Worm (Caenorhabditis elegans) whole organism, L4 larva: ENCODE results near the gene srd-4.

ENCODE experiments used
- Y105C5A.15 ChIP-seq: fragments of 200-800 bp; sonication (Bioruptor generic); IDR thresholded peaks from 2 replicates; pipeline ENCODE4 v1.3.6; 2022; ENCODE audit warnings: missing genetic modification characterization, missing compliant biosample characterization
- Y75B8A.6 ChIP-seq: fragments of 200-800 bp; sonication (Bioruptor generic); IDR thresholded peaks from 2 replicates; pipeline ENCODE4 v1.3.6; 2022; ENCODE audit warnings: missing genetic modification reagents, missing genetic modification characterization, missing compliant biosample characterization
- aha-1 ChIP-seq: fragments of 150-350 bp; peaks from one replicate; lab custom pipeline; 2014; ENCODE audit warnings: missing biosample characterization, missing genetic modification characterization
- ceh-44 ChIP-seq: fragments of 200-800 bp; sonication (Bioruptor generic); IDR thresholded peaks from 2 replicates; pipeline ENCODE4 v1.3.6; 2022; ENCODE audit warnings: missing genetic modification reagents, missing genetic modification characterization, missing compliant biosample characterization
- ces-1 ChIP-seq: fragments of 150-350 bp; sonication (generic microtip); optimal IDR thresholded peaks from 4 replicates; lab custom pipeline; 2014; ENCODE audit warnings: missing biosample characterization, missing genetic modification reagents, missing genetic modification characterization
- daf-16 ChIP-seq, 3 experiments: sonication (generic microtip); optimal IDR thresholded peaks; 2 replicates each; lab custom pipeline; 2016 to 2017; ENCODE audit warnings: missing genetic modification characterization in 3 of 3, missing genetic modification reagents in 3 of 3, mild to moderate bottlenecking in 2 of 3, missing compliant biosample characterization in 2 of 3, missing biosample characterization in 1 of 3, moderate library complexity in 1 of 3
- dmd-6 ChIP-seq: fragments of 200-800 bp; sonication (Bioruptor generic); IDR thresholded peaks from 2 replicates; pipeline ENCODE4 v1.3.6; 2022; ENCODE audit warnings: missing genetic modification reagents, missing genetic modification characterization, missing compliant biosample characterization
- dve-1 ChIP-seq: sonication (generic microtip); optimal IDR thresholded peaks from 2 replicates; lab custom pipeline; 2017; ENCODE audit warnings: antibody characterized with exemption, mild to moderate bottlenecking, missing genetic modification characterization, missing compliant biosample characterization; ENCODE audit not compliant: insufficient read depth
- fkh-10 ChIP-seq: fragments of 150-350 bp; optimal IDR thresholded peaks from 2 replicates; lab custom pipeline; 2014; ENCODE audit warnings: missing biosample characterization, missing genetic modification reagents, missing genetic modification characterization
- gei-8 ChIP-seq: fragments of 200-800 bp; sonication (Bioruptor generic); optimal IDR thresholded peaks from 2 replicates; lab custom pipeline; 2018; ENCODE audit warnings: mild to moderate bottlenecking, missing genetic modification characterization, missing compliant biosample characterization
- hlh-11 ChIP-seq: fragments of 200-800 bp; sonication (Bioruptor generic); optimal IDR thresholded peaks from 2 replicates; lab custom pipeline; 2018; ENCODE audit warnings: mild to moderate bottlenecking, missing genetic modification characterization, missing compliant biosample characterization
- lim-7 ChIP-seq: fragments of 200-800 bp; sonication (Bioruptor generic); IDR thresholded peaks from 2 replicates; pipeline ENCODE4 v1.3.6; 2022; ENCODE audit warnings: missing genetic modification characterization, missing compliant biosample characterization
- lsy-2 ChIP-seq, 2 experiments: fragments of 150-350 bp in 1 of 2; sonication (generic microtip) in 1 of 2; optimal IDR thresholded peaks; 2 replicates each; lab custom pipeline; 2014 to 2017; ENCODE audit warnings: missing biosample characterization in 2 of 2, missing genetic modification characterization in 2 of 2
- madf-9 ChIP-seq: fragments of 200-800 bp; sonication (Bioruptor generic); conservative IDR thresholded peaks from 2 replicates; pipeline ENCODE4 v1.3.6; 2022; ENCODE audit warnings: missing genetic modification reagents, missing genetic modification characterization, missing compliant biosample characterization
- nhr-102 ChIP-seq: sonication (generic microtip); optimal IDR thresholded peaks from 2 replicates; lab custom pipeline; 2016; ENCODE audit warnings: mild to moderate bottlenecking, missing genetic modification characterization, moderate library complexity, missing compliant biosample characterization
- nhr-11 ChIP-seq: fragments of 150-350 bp; optimal IDR thresholded peaks from 2 replicates; lab custom pipeline; 2014; ENCODE audit warnings: missing biosample characterization, missing genetic modification characterization
- nhr-28 ChIP-seq: fragments of 150-350 bp; optimal IDR thresholded peaks from 2 replicates; lab custom pipeline; 2014; ENCODE audit warnings: missing biosample characterization, missing genetic modification characterization
- nhr-77 ChIP-seq: fragments of 150-350 bp; optimal IDR thresholded peaks from 2 replicates; lab custom pipeline; 2014; ENCODE audit warnings: missing biosample characterization, missing genetic modification characterization
- pqm-1 ChIP-seq: sonication (generic microtip); optimal IDR thresholded peaks from 2 replicates; lab custom pipeline; 2017; ENCODE audit warnings: missing biosample characterization, missing genetic modification characterization
- rbr-2 ChIP-seq: sonication (generic microtip); optimal IDR thresholded peaks from 2 replicates; lab custom pipeline; 2016; ENCODE audit warnings: missing genotype, missing genetic modification characterization, missing compliant biosample characterization
- snpc-4 ChIP-seq: fragments of 150-350 bp; optimal IDR thresholded peaks from 2 replicates; lab custom pipeline; 2014; ENCODE audit warnings: missing biosample characterization, missing genetic modification characterization
- spr-1 ChIP-seq: sonication (generic microtip); optimal IDR thresholded peaks from 2 replicates; lab custom pipeline; 2016; ENCODE audit warnings: mild to moderate bottlenecking, missing genetic modification characterization, missing compliant biosample characterization
- tra-1 ChIP-seq: fragments of 200-800 bp; sonication (Bioruptor generic); IDR thresholded peaks from 2 replicates; pipeline ENCODE4 v1.3.6; 2022; ENCODE audit warnings: missing genetic modification reagents, missing genetic modification characterization, missing compliant biosample characterization
- unc-130 ChIP-seq: sonication (generic microtip); optimal IDR thresholded peaks from 2 replicates; lab custom pipeline; 2016; ENCODE audit warnings: missing genetic modification reagents, missing genetic modification characterization, missing compliant biosample characterization
- unc-62 ChIP-seq, 3 experiments: fragments of 150-350 bp in 1 of 3; sonication (generic microtip); optimal IDR thresholded peaks in 2 of 3; peaks in 1 of 3; 1 replicate in 1 of 3; 2 replicates in 2 of 3; lab custom pipeline; 2014 to 2017; ENCODE audit warnings: missing biosample characterization in 3 of 3, missing genetic modification characterization in 3 of 3, missing genetic modification reagents in 3 of 3, missing genotype in 1 of 3
- ztf-7 ChIP-seq: fragments of 150-350 bp; optimal IDR thresholded peaks from 2 replicates; lab custom pipeline; 2014; ENCODE audit warnings: missing biosample characterization, missing genetic modification characterization

srd-4 gene

ce11 chrV:12208678-12209077 is 23.9 kb downstream of the srd-4 start:
- TF ChIP-seq unc-62 (GFP tag; optimal IDR thresholded peaks at IDR 0.05 in 1 of 2; lab: Kevin White, UChicago) (peak in 1 of 2 experiments; percentile 58), unc-62 (tag; optimal IDR thresholded peaks at IDR 0.05; lab: Kevin White, UChicago) (no peak), dmd-6 (GFP tag; lab: Robert Waterston, UW) (peak; percentile 87), rbr-2 (no peak), daf-16 (GFP tag; optimal IDR thresholded peaks at IDR 0.05; lab: Kevin White, UChicago) (peak in 1 of 2 experiments; percentile 65), daf-16 (tag; optimal IDR thresholded peaks at IDR 0.05; lab: Kevin White, UChicago) (no peak), dve-1 (peak; percentile 15), lsy-2 (tag; optimal IDR thresholded peaks at IDR 0.05; lab: Kevin White, UChicago) (no peak), madf-9 (GFP tag; lab: Robert Waterston, UW) (no peak), ceh-44 (GFP tag; lab: Robert Waterston, UW) (no peak), pqm-1 (peak; percentile 3)

- TF ChIP-seq fkh-10 (GFP tag; lab: Kevin White, UChicago) (no peak), rbr-2 (no peak), ces-1 (GFP tag; lab: Kevin White, UChicago) (peak; percentile 34)
These were observed 25.2 kb downstream of the srd-4 start for ce11 chrV:12209951-12210350.

- peak; percentile 21 for TF ChIP-seq ces-1 (GFP tag; lab: Kevin White, UChicago)
- TF ChIP-seq nhr-102 (tag; lab: Kevin White, UChicago), result no peak
- peak; percentile 78 for TF ChIP-seq aha-1
These were observed 26.3 kb downstream of the srd-4 start for ce11 chrV:12211090-12211489.

- peak; percentile 34 for TF ChIP-seq pqm-1
- TF ChIP-seq nhr-28 (tag; lab: Kevin White, UChicago), result peak; percentile 46
- TF ChIP-seq hlh-11 (tag; lab: Kevin White, UChicago), result peak; percentile 7
- TF ChIP-seq spr-1 (tag; lab: Kevin White, UChicago), result no peak
- peak; percentile 39; the same call in 1 of the 2 replicates for TF ChIP-seq dmd-6 (GFP tag; lab: Robert Waterston, UW)
These were observed 28.3 kb downstream of the srd-4 start, which contains the start of gene vab-8 for ce11 chrV:12213027-12213426. vab-8 (plus strand) TSS chrV:12213327.

DNA sequence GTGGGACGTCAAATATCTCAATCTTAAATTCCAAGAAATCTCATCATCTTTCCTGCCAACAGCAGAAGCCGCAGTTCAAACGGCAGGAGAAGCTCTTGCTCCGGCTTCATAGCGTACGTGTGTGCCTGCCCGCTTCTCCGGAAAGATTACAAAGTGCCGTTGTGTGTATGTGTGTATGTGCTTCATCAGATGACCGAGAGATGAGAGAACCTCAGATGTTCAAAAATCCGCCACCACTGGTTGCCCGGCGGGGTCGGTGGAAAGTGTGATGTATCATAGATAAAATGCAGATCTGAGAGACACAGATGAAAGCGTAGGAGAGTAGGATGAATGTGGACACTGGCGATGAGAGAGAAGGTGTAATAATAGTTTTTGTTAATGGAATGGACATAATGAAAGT is 48.7 kb downstream of the srd-4 start:
- TF ChIP-seq nhr-77 (tag; lab: Kevin White, UChicago) (no peak), unc-62 (GFP tag; optimal IDR thresholded peaks at IDR 0.05 in 1 of 2; lab: Kevin White, UChicago) (peak in 1 of 2 experiments; percentile 44), unc-62 (tag; optimal IDR thresholded peaks at IDR 0.05; lab: Kevin White, UChicago) (no peak), hlh-11 (tag; lab: Kevin White, UChicago) (peak; percentile 65), daf-16 (GFP tag; optimal IDR thresholded peaks at IDR 0.05; lab: Kevin White, UChicago) (peak in 1 of 2 experiments; percentile 35), daf-16 (tag; optimal IDR thresholded peaks at IDR 0.05; lab: Kevin White, UChicago) (no peak), snpc-4 (no peak), Y105C5A.15 (no peak), nhr-11 (peak; percentile 26), lim-7 (GFP tag; lab: Robert Waterston, UW) (no peak)

ce11 chrV:12234293-12235004 is 49.7 kb downstream of the srd-4 start, which contains the start of gene myo-3:
myo-3 (minus strand) TSS chrV:12234343.
- TF ChIP-seq unc-62 (GFP tag; optimal IDR thresholded peaks at IDR 0.05 in 1 of 2; lab: Kevin White, UChicago), result peak in 1 of 2 experiments; percentile 68
- no peak for TF ChIP-seq unc-62 (tag; optimal IDR thresholded peaks at IDR 0.05; lab: Kevin White, UChicago)
- no peak for TF ChIP-seq ztf-7 (tag; lab: Kevin White, UChicago)
- TF ChIP-seq nhr-28 (tag; lab: Kevin White, UChicago), result peak; percentile 18
- peak in 1 of 2 experiments; percentile 85 for TF ChIP-seq daf-16 (GFP tag; optimal IDR thresholded peaks at IDR 0.05; lab: Kevin White, UChicago)
- no peak for TF ChIP-seq daf-16 (tag; optimal IDR thresholded peaks at IDR 0.05; lab: Kevin White, UChicago)
- no peak for TF ChIP-seq Y75B8A.6 (GFP tag; lab: Robert Waterston, UW)
- peak; percentile 9 for TF ChIP-seq nhr-11
- no peak for TF ChIP-seq unc-130 (GFP tag; lab: Kevin White, UChicago)
- no peak for TF ChIP-seq gei-8 (GFP tag; lab: Kevin White, UChicago)
- TF ChIP-seq hlh-11 (tag; lab: Kevin White, UChicago), result peak; percentile 55
- TF ChIP-seq tra-1 (GFP tag; lab: Robert Waterston, UW), result no peak
